Fruit fly (Drosophila melanogaster) whole organism, adult: ENCODE results near the gene HP1c.

Experiments used
- CG33017 ChIP-seq: fragments of 200-800 bp; sonication (Bioruptor generic); optimal IDR thresholded peaks from 2 replicates; lab custom pipeline; 2018; ENCODE audit warnings: missing biosample characterization, mild to moderate bottlenecking, missing genetic modification characterization, moderate library complexity
- CG7045 ChIP-seq: fragments of 200-800 bp; sonication (Bioruptor generic); optimal IDR thresholded peaks from 2 replicates; lab custom pipeline; 2017; ENCODE audit warnings: missing biosample characterization, mild to moderate bottlenecking, missing genetic modification characterization
- CG7101 ChIP-seq: fragments of 200-800 bp; sonication (Bioruptor generic); optimal IDR thresholded peaks from 2 replicates; lab custom pipeline; 2018; ENCODE audit warnings: missing biosample characterization, mild to moderate bottlenecking, missing genetic modification characterization, moderate library complexity
- Hr96 ChIP-seq: fragments of 200-800 bp; sonication (Bioruptor generic); optimal IDR thresholded peaks from 2 replicates; lab custom pipeline; 2016; ENCODE audit warnings: missing biosample characterization, missing genetic modification characterization
- kay ChIP-seq: fragments of 200-800 bp; sonication (Bioruptor generic); peaks from one replicate; lab custom pipeline; 2016; ENCODE audit warnings: missing biosample characterization, missing genetic modification characterization, borderline replicate concordance
- pad ChIP-seq: fragments of 200-800 bp; sonication (Bioruptor generic); optimal IDR thresholded peaks from 3 replicates; lab custom pipeline; 2017; ENCODE audit warnings: missing biosample characterization, missing genetic modification characterization, mild to moderate bottlenecking, moderate library complexity, missing genetic modification reagents
- toe ChIP-seq: fragments of 200-800 bp; sonication (Bioruptor generic); optimal IDR thresholded peaks from 2 replicates; lab custom pipeline; 2016; ENCODE audit warnings: missing biosample characterization, missing genetic modification characterization

- no peak for TF ChIP-seq CG7101
- no peak for TF ChIP-seq toe (GFP tag; lab: Kevin White, UChicago)
- no peak for TF ChIP-seq kay (GFP tag; lab: Kevin White, UChicago)
- TF ChIP-seq CG33017 (tag; lab: Kevin White, UChicago) = no peak
- no peak for TF ChIP-seq Hr96 (GFP tag; lab: Kevin White, UChicago)
- no peak for TF ChIP-seq pad (GFP tag; lab: Kevin White, UChicago)
- TF ChIP-seq CG7045 (GFP tag; lab: Kevin White, UChicago) = no peak
These were observed 25.8 kb upstream of the HP1c start for dm6 chr3R:22719607-22719949.
